Worm (Caenorhabditis elegans) whole organism, L1 larva: Measurements from ENCODE around the gene srj-33.

Experiments
- C16A3.4 ChIP-seq: fragments of 150-350 bp; optimal IDR thresholded peaks from 2 replicates; lab custom pipeline; 2014; ENCODE audit warnings: missing biosample characterization, missing genetic modification characterization
- F16B12.6 ChIP-seq: fragments of 150-350 bp; optimal IDR thresholded peaks from 2 replicates; lab custom pipeline; 2014; ENCODE audit warnings: missing biosample characterization, missing genetic modification characterization
- ama-1 ChIP-seq: fragments of 150-350 bp; optimal IDR thresholded peaks from 2 replicates; lab custom pipeline; 2014
- blmp-1 ChIP-seq: fragments of 150-350 bp; optimal IDR thresholded peaks from 2 replicates; lab custom pipeline; 2014; ENCODE audit warnings: missing biosample characterization, missing genetic modification characterization
- ceh-63 ChIP-seq: fragments of 200-800 bp; sonication (Bioruptor generic); optimal IDR thresholded peaks from 2 replicates; lab custom pipeline; 2018; ENCODE audit warnings: mild to moderate bottlenecking, missing genetic modification characterization, missing compliant biosample characterization
- ceh-8 ChIP-seq: fragments of 200-800 bp; sonication (Bioruptor generic); optimal IDR thresholded peaks from 2 replicates; lab custom pipeline; 2018; ENCODE audit warnings: mild to moderate bottlenecking, missing genetic modification characterization, moderate library complexity, missing compliant biosample characterization
- ceh-82 ChIP-seq, 3 experiments: fragments of 150-350 bp in 1 of 3; sonication (generic microtip) in 2 of 3; optimal IDR thresholded peaks; 2 replicates each; lab custom pipeline; 2014 to 2017; ENCODE audit warnings: missing biosample characterization in 3 of 3, missing genetic modification characterization in 3 of 3
- ceh-88 ChIP-seq: fragments of 200-800 bp; sonication (Bioruptor generic); IDR thresholded peaks from 2 replicates; pipeline ENCODE4 v1.3.6; 2022; ENCODE audit warnings: missing genetic modification characterization, missing compliant biosample characterization
- ces-1 ChIP-seq: fragments of 150-350 bp; optimal IDR thresholded peaks from 2 replicates; lab custom pipeline; 2014; ENCODE audit warnings: missing biosample characterization, missing genetic modification reagents, missing genetic modification characterization
- dpl-1 ChIP-seq, 3 experiments: fragments of 150-350 bp in 2 of 3; sonication (generic microtip) in 1 of 3; optimal IDR thresholded peaks; 2 replicates each; lab custom pipeline; 2014 to 2017; ENCODE audit warnings: missing biosample characterization in 3 of 3, missing genetic modification characterization in 3 of 3, missing genetic modification reagents in 3 of 3
- dsc-1 ChIP-seq: sonication (generic microtip); optimal IDR thresholded peaks from 2 replicates; lab custom pipeline; 2016; ENCODE audit warnings: mild to moderate bottlenecking, missing genetic modification characterization, missing compliant biosample characterization
- efl-1 ChIP-seq, 4 experiments: fragments of 150-350 bp; optimal IDR thresholded peaks in 3 of 4; peaks in 1 of 4; 1 replicate in 1 of 4; 2 replicates in 3 of 4; lab custom pipeline; 2014; ENCODE audit warnings: missing biosample characterization in 2 of 4, missing genetic modification characterization in 2 of 4, missing genetic modification reagents in 2 of 4
- efl-3 ChIP-seq: fragments of 200-800 bp; sonication (Bioruptor generic); optimal IDR thresholded peaks from 2 replicates; lab custom pipeline; 2018; ENCODE audit warnings: mild to moderate bottlenecking, missing genetic modification characterization, missing compliant biosample characterization
- egl-13 ChIP-seq: sonication (generic microtip); optimal IDR thresholded peaks from 2 replicates; lab custom pipeline; 2016; ENCODE audit warnings: missing genotype, missing genetic modification reagents, missing genetic modification characterization, missing compliant biosample characterization
- elt-2 ChIP-seq: sonication (generic microtip); optimal IDR thresholded peaks from 2 replicates; lab custom pipeline; 2016; ENCODE audit warnings: missing genetic modification characterization, mild to moderate bottlenecking, inconsistent platforms, missing compliant biosample characterization, missing genetic modification reagents
- grh-1 ChIP-seq: fragments of 200-800 bp; sonication (Bioruptor generic); IDR thresholded peaks from 2 replicates; pipeline ENCODE4 v1.3.6; 2022; ENCODE audit warnings: missing genetic modification reagents, missing genetic modification characterization, missing compliant biosample characterization
- isw-1 ChIP-seq: fragments of 200-800 bp; sonication (Bioruptor generic); IDR thresholded peaks from 2 replicates; pipeline ENCODE4 v1.3.6; 2022; ENCODE audit warnings: missing genetic modification characterization, missing compliant biosample characterization
- lin-13 ChIP-seq: fragments of 150-350 bp; optimal IDR thresholded peaks from 2 replicates; lab custom pipeline; 2014; ENCODE audit warnings: missing biosample characterization, missing genetic modification reagents, missing genetic modification characterization
- lin-14 ChIP-seq: fragments of 200-800 bp; sonication (Bioruptor generic); optimal IDR thresholded peaks from 2 replicates; lab custom pipeline; 2018; ENCODE audit warnings: mild to moderate bottlenecking, missing genetic modification characterization, moderate library complexity, missing compliant biosample characterization
- lin-15B ChIP-seq: fragments of 150-350 bp; sonication (generic microtip); optimal IDR thresholded peaks from 3 replicates; lab custom pipeline; 2014; ENCODE audit warnings: missing biosample characterization, missing genetic modification characterization
- lin-35 ChIP-seq, 2 experiments: fragments of 150-350 bp; optimal IDR thresholded peaks; 2 replicates each; lab custom pipeline; 2014; ENCODE audit warnings: missing biosample characterization in 2 of 2, missing genetic modification characterization in 2 of 2, missing genetic modification reagents in 2 of 2
- lir-3 ChIP-seq: sonication (generic microtip); optimal IDR thresholded peaks from 2 replicates; lab custom pipeline; 2016; ENCODE audit warnings: mild to moderate bottlenecking, missing genetic modification characterization, moderate library complexity, missing compliant biosample characterization; ENCODE audit not compliant: poor library complexity
- lsy-2 ChIP-seq, 2 experiments: fragments of 150-350 bp; optimal IDR thresholded peaks; 2 replicates each; lab custom pipeline; 2014; ENCODE audit warnings: missing biosample characterization in 2 of 2, missing genetic modification characterization in 2 of 2
- mab-9 ChIP-seq: fragments of 200-800 bp; sonication (Bioruptor generic); IDR thresholded peaks from 2 replicates; pipeline ENCODE4 v1.3.6; 2022; ENCODE audit warnings: missing genetic modification reagents, missing genetic modification characterization, missing compliant biosample characterization
- mep-1 ChIP-seq: fragments of 150-350 bp; optimal IDR thresholded peaks from 2 replicates; lab custom pipeline; 2014; ENCODE audit warnings: missing biosample characterization, missing genetic modification characterization
- nhr-11 ChIP-seq: fragments of 150-350 bp; optimal IDR thresholded peaks from 2 replicates; lab custom pipeline; 2014; ENCODE audit warnings: missing biosample characterization, missing genetic modification characterization
- nhr-19 ChIP-seq: fragments of 200-800 bp; sonication (Bioruptor generic); conservative IDR thresholded peaks from 2 replicates; pipeline ENCODE4 v1.3.6; 2022; ENCODE audit warnings: missing genetic modification characterization, missing compliant biosample characterization
- nhr-20 ChIP-seq: sonication (generic microtip); optimal IDR thresholded peaks from 2 replicates; lab custom pipeline; 2016; ENCODE audit warnings: mild to moderate bottlenecking, missing genetic modification characterization, missing compliant biosample characterization
- nhr-28 ChIP-seq: fragments of 150-350 bp; optimal IDR thresholded peaks from 2 replicates; lab custom pipeline; 2014; ENCODE audit warnings: missing biosample characterization, missing genetic modification characterization
- nhr-47 ChIP-seq: sonication (generic microtip); optimal IDR thresholded peaks from 2 replicates; lab custom pipeline; 2016; ENCODE audit warnings: mild to moderate bottlenecking, missing genetic modification characterization, moderate library complexity, missing compliant biosample characterization
- nhr-71 ChIP-seq: sonication (generic microtip); optimal IDR thresholded peaks from 2 replicates; lab custom pipeline; 2016; ENCODE audit warnings: mild to moderate bottlenecking, missing genetic modification characterization, moderate library complexity, missing compliant biosample characterization
- nhr-76 ChIP-seq: sonication (generic microtip); optimal IDR thresholded peaks from 2 replicates; lab custom pipeline; 2017; ENCODE audit warnings: missing biosample characterization, missing genetic modification characterization
- nhr-77 ChIP-seq: fragments of 150-350 bp; optimal IDR thresholded peaks from 2 replicates; lab custom pipeline; 2014; ENCODE audit warnings: missing biosample characterization, missing genetic modification characterization
- nhr-84 ChIP-seq: sonication (generic microtip); optimal IDR thresholded peaks from 2 replicates; lab custom pipeline; 2017; ENCODE audit warnings: missing biosample characterization, missing genetic modification characterization
- nhr-85 ChIP-seq: sonication (generic microtip); peaks from one replicate; lab custom pipeline; 2016; ENCODE audit warnings: missing genetic modification characterization, inconsistent platforms, missing compliant biosample characterization
- nhr-90 ChIP-seq: sonication (generic microtip); optimal IDR thresholded peaks from 2 replicates; lab custom pipeline; 2016; ENCODE audit warnings: mild to moderate bottlenecking, missing genetic modification characterization, missing compliant biosample characterization; ENCODE audit not compliant: poor library complexity
- pax-3 ChIP-seq: fragments of 200-800 bp; sonication (Bioruptor generic); optimal IDR thresholded peaks from 2 replicates; lab custom pipeline; 2018; ENCODE audit warnings: mild to moderate bottlenecking, missing genetic modification characterization, moderate library complexity, missing compliant biosample characterization
- pqm-1 ChIP-seq: sonication (generic microtip); optimal IDR thresholded peaks from 3 replicates; lab custom pipeline; 2017; ENCODE audit warnings: missing biosample characterization, missing genetic modification characterization
- rnt-1 ChIP-seq: sonication (generic microtip); optimal IDR thresholded peaks from 2 replicates; lab custom pipeline; 2016; ENCODE audit warnings: mild to moderate bottlenecking, missing genetic modification characterization, moderate library complexity, missing compliant biosample characterization
- skn-1 ChIP-seq: fragments of 150-350 bp; optimal IDR thresholded peaks from 2 replicates; lab custom pipeline; 2014; ENCODE audit warnings: missing biosample characterization, missing genetic modification characterization
- snpc-4 ChIP-seq: fragments of 150-350 bp; optimal IDR thresholded peaks from 2 replicates; lab custom pipeline; 2014; ENCODE audit warnings: missing biosample characterization, missing genetic modification characterization
- snu-23 ChIP-seq: sonication (generic microtip); optimal IDR thresholded peaks from 2 replicates; lab custom pipeline; 2016; ENCODE audit warnings: missing genetic modification characterization, missing compliant biosample characterization
- sptf-1 ChIP-seq: fragments of 150-350 bp; optimal IDR thresholded peaks from 2 replicates; lab custom pipeline; 2014; ENCODE audit warnings: missing biosample characterization, missing genetic modification characterization
- swsn-7 ChIP-seq: sonication (generic microtip); optimal IDR thresholded peaks from 2 replicates; lab custom pipeline; 2016; ENCODE audit warnings: missing genetic modification characterization, missing compliant biosample characterization
- tbx-2 ChIP-seq: sonication (generic microtip); optimal IDR thresholded peaks from 2 replicates; lab custom pipeline; 2016; ENCODE audit warnings: missing genetic modification characterization, missing compliant biosample characterization
- tlp-1 ChIP-seq: fragments of 150-350 bp; optimal IDR thresholded peaks from 2 replicates; lab custom pipeline; 2014; ENCODE audit warnings: missing biosample characterization, missing genetic modification characterization
- unc-86 ChIP-seq: sonication (generic microtip); optimal IDR thresholded peaks from 2 replicates; lab custom pipeline; 2016; ENCODE audit warnings: missing genetic modification characterization, missing compliant biosample characterization
- xbp-1 ChIP-seq: sonication (generic microtip); optimal IDR thresholded peaks from 2 replicates; lab custom pipeline; 2016; ENCODE audit warnings: missing genetic modification characterization, missing compliant biosample characterization
- ztf-11 ChIP-seq, 2 experiments: sonication (generic microtip); optimal IDR thresholded peaks; 2 replicates each; lab custom pipeline; 2016 to 2017; ENCODE audit warnings: missing genetic modification characterization in 2 of 2, missing biosample characterization in 1 of 2, missing compliant biosample characterization in 1 of 2

Gene srj-33

ce11 chrV:9980731-9981483 lies 43.6 kb upstream of the srj-33 start, which contains the start of the genes ruvb-1 and tofu-1:
Gene ruvb-1, minus strand, starts transcription at chrV:9980802.
Gene tofu-1, plus strand, starts transcription at chrV:9981147.
- TF ChIP-seq lin-35 (GFP tag; optimal IDR thresholded peaks at IDR 0.05; lab: Kevin White, UChicago) (peak; percentile 40 to 70), nhr-19 (peak; percentile 81), ceh-8 (peak; percentile 13), tbx-2 (tag; lab: Kevin White, UChicago) (peak; percentile 72), nhr-85 (tag; lab: Kevin White, UChicago) (peak; percentile 79), mab-9 (peak; percentile 52), pax-3 (peak; percentile 14), unc-86 (tag; lab: Kevin White, UChicago) (peak; percentile 64), nhr-71 (tag; lab: Kevin White, UChicago) (peak; percentile 81), skn-1 (tag; lab: Kevin White, UChicago) (peak; percentile 3), nhr-47 (tag; lab: Kevin White, UChicago) (peak; percentile 84), isw-1 (peak; percentile 48), rnt-1 (tag; lab: Kevin White, UChicago) (peak; percentile 43), blmp-1 (tag; lab: Kevin White, UChicago) (peak; percentile 14), xbp-1 (tag; lab: Kevin White, UChicago) (peak; percentile 75), elt-2 (tag; lab: Kevin White, UChicago) (peak; percentile 32), C16A3.4 (peak; percentile 45), mep-1 (tag; lab: Kevin White, UChicago) (peak; percentile 59), ceh-82 (tag; optimal IDR thresholded peaks at IDR 0.05; lab: Kevin White, UChicago) (peak in 2 of 3 experiments; percentile 39 to 42), efl-1 (optimal IDR thresholded peaks at IDR 0.05; lab: Kevin White, UChicago) (peak; percentile 30 to 60), efl-1 (GFP tag; optimal IDR thresholded peaks at IDR 0.05 in 1 of 2; lab: Kevin White, UChicago) (peak; percentile 49 to 96), dsc-1 (tag; lab: Kevin White, UChicago) (peak; percentile 24), lir-3 (tag; lab: Kevin White, UChicago) (peak; percentile 64), lin-13 (GFP tag; lab: Kevin White, UChicago) (peak; percentile 16), lsy-2 (tag; optimal IDR thresholded peaks at IDR 0.05; lab: Kevin White, UChicago) (peak; percentile 46 to 60), ztf-11 (tag; optimal IDR thresholded peaks at IDR 0.05; lab: Kevin White, UChicago) (peak in 1 of 2 experiments; percentile 64), F16B12.6 (peak; percentile 84), swsn-7 (tag; lab: Kevin White, UChicago) (peak; percentile 78), grh-1 (GFP tag; lab: Robert Waterston, UW) (peak; percentile 78), lin-14 (GFP tag; lab: Kevin White, UChicago) (peak; percentile 63), ceh-88 (GFP tag; lab: Robert Waterston, UW) (peak; percentile 55), nhr-77 (peak; percentile 24), nhr-20 (tag; lab: Kevin White, UChicago) (peak; percentile 79), snu-23 (GFP tag; lab: Kevin White, UChicago) (peak; percentile 82), nhr-90 (peak; percentile 87), dpl-1 (GFP tag; optimal IDR thresholded peaks at IDR 0.05; lab: Kevin White, UChicago) (peak; percentile 5 to 65 (median 49))

- TF ChIP-seq ces-1 (GFP tag; lab: Kevin White, UChicago) (no peak), lin-13 (GFP tag; lab: Kevin White, UChicago) (no peak), skn-1 (tag; lab: Kevin White, UChicago) (no peak), nhr-11 (tag; lab: Kevin White, UChicago) (no peak), egl-13 (tag; lab: Kevin White, UChicago) (no peak), nhr-76 (tag; lab: Kevin White, UChicago) (no peak), isw-1 (no peak), lin-15B (tag; lab: Kevin White, UChicago) (no peak), ztf-11 (tag; optimal IDR thresholded peaks at IDR 0.05; lab: Kevin White, UChicago) (no peak), mab-9 (no peak), tlp-1 (tag; lab: Kevin White, UChicago) (no peak), dpl-1 (GFP tag; optimal IDR thresholded peaks at IDR 0.05; lab: Kevin White, UChicago) (no peak), nhr-28 (tag; lab: Kevin White, UChicago) (no peak), lin-14 (GFP tag; lab: Kevin White, UChicago) (peak; percentile 83), efl-3 (GFP tag; lab: Kevin White, UChicago) (no peak), ceh-63 (GFP tag; lab: Kevin White, UChicago) (no peak), ceh-82 (tag; optimal IDR thresholded peaks at IDR 0.05; lab: Kevin White, UChicago) (peak in 1 of 3 experiments; percentile 51), swsn-7 (tag; lab: Kevin White, UChicago) (peak; percentile 19), tbx-2 (tag; lab: Kevin White, UChicago) (no peak), ama-1 (lab: Kevin White, UChicago) (no peak), snpc-4 (tag; lab: Kevin White, UChicago) (no peak), sptf-1 (tag; lab: Kevin White, UChicago) (no peak), pqm-1 (tag; lab: Kevin White, UChicago) (no peak), snu-23 (GFP tag; lab: Kevin White, UChicago) (peak; percentile 11), nhr-84 (tag; lab: Kevin White, UChicago) (no peak), F16B12.6 (no peak)
These were observed 41.1 kb upstream of the srj-33 start for ce11 chrV:9978425-9978824.
